Fruit fly (Drosophila melanogaster) S2 (cell line): ENCODE results near the gene CG43897.

Experiments
- CG8478 ChIP-seq: fragments of >200 bp; optimal IDR thresholded peaks from 2 replicates; lab custom pipeline; 2018
- CTCF ChIP-seq, 2 experiments: fragments of >200 bp; optimal IDR thresholded peaks; 2 replicates each; lab custom pipeline; 2018

DNA sequence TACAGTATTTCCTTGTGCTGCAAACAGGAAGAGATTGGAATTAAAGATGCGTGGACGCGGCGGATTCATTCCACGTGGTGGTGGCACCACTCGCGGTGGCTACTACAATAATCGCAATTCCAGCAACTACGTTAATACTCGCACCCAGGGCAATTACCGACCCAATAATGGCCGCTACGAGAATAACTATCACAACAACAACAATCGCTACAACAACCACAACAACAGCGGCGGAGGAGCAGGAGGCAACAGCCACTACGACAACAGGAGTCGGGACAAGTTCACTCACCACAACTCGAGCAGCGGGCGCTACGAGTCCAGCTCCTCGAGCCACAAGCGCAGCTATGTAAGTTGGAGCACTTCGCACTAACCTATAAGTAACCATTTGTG is 51.4 kb downstream of the CG43897 start:
- TF ChIP-seq CTCF (optimal IDR thresholded peaks at IDR 0.05; lab: Kevin White, UChicago), result no peak
- no peak for TF ChIP-seq CG8478 (lab: Kevin White, UChicago)
